Worm (Caenorhabditis elegans) whole organism, young adult: ENCODE data around the gene col-17.
A peak's percentile ranks its signal among the peaks of the same experiment; 100 is the strongest.

Experiments used
- B0336.3 ChIP-seq: fragments of 200-800 bp; sonication (Bioruptor generic); IDR thresholded peaks from 2 replicates; pipeline ENCODE4 v1.3.6; 2022; ENCODE audit warnings: missing genetic modification characterization, missing compliant biosample characterization
- D2030.7 ChIP-seq: fragments of 200-800 bp; sonication (Bioruptor generic); IDR thresholded peaks from 2 replicates; pipeline ENCODE4 v1.3.6; 2022; ENCODE audit warnings: missing genetic modification reagents, missing genetic modification characterization, missing compliant biosample characterization
- F22D6.2 ChIP-seq: sonication (generic microtip); optimal IDR thresholded peaks from 2 replicates; lab custom pipeline; 2016; ENCODE audit warnings: mild to moderate bottlenecking, missing genetic modification characterization, missing compliant biosample characterization
- F33H1.4 ChIP-seq: fragments of 200-800 bp; sonication (Bioruptor generic); IDR thresholded peaks from 2 replicates; pipeline ENCODE4 v1.3.6; 2022; ENCODE audit warnings: missing genetic modification reagents, missing genetic modification characterization, missing compliant biosample characterization
- F37B4.10 ChIP-seq: fragments of 200-800 bp; sonication (Bioruptor generic); IDR thresholded peaks from 2 replicates; pipeline ENCODE4 v1.3.6; 2022; ENCODE audit warnings: missing genetic modification characterization, missing compliant biosample characterization
- F57A8.1 ChIP-seq: fragments of 200-800 bp; sonication (Bioruptor generic); optimal IDR thresholded peaks from 2 replicates; lab custom pipeline; 2018; ENCODE audit warnings: mild to moderate bottlenecking, missing genetic modification characterization, moderate library complexity, missing compliant biosample characterization
- K11D2.4 ChIP-seq: fragments of 200-800 bp; sonication (Bioruptor generic); IDR thresholded peaks from 2 replicates; pipeline ENCODE4 v1.3.6; 2022; ENCODE audit warnings: missing genetic modification reagents, missing genetic modification characterization, missing compliant biosample characterization
- Y53F4B.3 ChIP-seq: fragments of 200-800 bp; sonication (Bioruptor generic); IDR thresholded peaks from 2 replicates; pipeline ENCODE4 v1.3.6; 2022; ENCODE audit warnings: missing genetic modification reagents, missing genetic modification characterization, missing compliant biosample characterization
- Y53G8AR.9 ChIP-seq: fragments of 200-800 bp; sonication (Bioruptor generic); conservative IDR thresholded peaks from 2 replicates; pipeline ENCODE4 v1.3.6; 2022; ENCODE audit warnings: missing genetic modification reagents, missing genetic modification characterization, missing compliant biosample characterization
- Y67H2A.10 ChIP-seq: fragments of 200-800 bp; sonication (Bioruptor generic); conservative IDR thresholded peaks from 2 replicates; pipeline ENCODE4 v1.3.6; 2022; ENCODE audit warnings: missing genetic modification reagents, missing genetic modification characterization, missing compliant biosample characterization
- attf-3 ChIP-seq: fragments of 200-800 bp; sonication (Bioruptor generic); conservative IDR thresholded peaks from 2 replicates; pipeline ENCODE4 v1.3.6; 2022; ENCODE audit warnings: missing genetic modification reagents, missing genetic modification characterization, missing compliant biosample characterization
- bed-2 ChIP-seq: fragments of 200-800 bp; sonication (Bioruptor generic); IDR thresholded peaks from 2 replicates; pipeline ENCODE4 v1.3.6; 2022; ENCODE audit warnings: missing genetic modification reagents, missing genetic modification characterization, missing compliant biosample characterization
- ceh-100 ChIP-seq: fragments of 200-800 bp; sonication (Bioruptor generic); IDR thresholded peaks from 2 replicates; pipeline ENCODE4 v1.3.6; 2022; ENCODE audit warnings: missing genetic modification reagents, missing genetic modification characterization, missing compliant biosample characterization
- ceh-58 ChIP-seq: fragments of 200-800 bp; sonication (Bioruptor generic); IDR thresholded peaks from 2 replicates; pipeline ENCODE4 v1.3.6; 2022; ENCODE audit warnings: missing genetic modification characterization, missing compliant biosample characterization
- ceh-79 ChIP-seq: sonication (generic microtip); optimal IDR thresholded peaks from 2 replicates; lab custom pipeline; 2017; ENCODE audit warnings: mild to moderate bottlenecking, missing genetic modification characterization, missing compliant biosample characterization
- dox-1 ChIP-seq: fragments of 200-800 bp; sonication (Bioruptor generic); IDR thresholded peaks from 2 replicates; pipeline ENCODE4 v1.3.6; 2022; ENCODE audit warnings: missing genetic modification reagents, missing genetic modification characterization, missing compliant biosample characterization
- dpl-1 ChIP-seq: fragments of 150-350 bp; optimal IDR thresholded peaks from 2 replicates; lab custom pipeline; 2014; ENCODE audit warnings: missing biosample characterization, missing genetic modification reagents, missing genetic modification characterization
- efl-1 ChIP-seq: fragments of 150-350 bp; optimal IDR thresholded peaks from 2 replicates; lab custom pipeline; 2014; ENCODE audit warnings: missing biosample characterization, missing genetic modification reagents, missing genetic modification characterization
- egl-44 ChIP-seq: fragments of 200-800 bp; sonication (Bioruptor generic); IDR thresholded peaks from 2 replicates; pipeline ENCODE4 v1.3.6; 2022; ENCODE audit warnings: missing genetic modification reagents, missing genetic modification characterization, missing compliant biosample characterization
- egrh-3 ChIP-seq: fragments of 200-800 bp; sonication (Bioruptor generic); IDR thresholded peaks from 2 replicates; pipeline ENCODE4 v1.3.6; 2022; ENCODE audit warnings: missing genetic modification reagents, missing genetic modification characterization, missing compliant biosample characterization
- hlh-26 ChIP-seq: fragments of 200-800 bp; sonication (Bioruptor generic); conservative IDR thresholded peaks from 2 replicates; pipeline ENCODE4 v1.3.6; 2022; ENCODE audit warnings: missing genetic modification reagents, missing genetic modification characterization, missing compliant biosample characterization
- let-607 ChIP-seq, 2 experiments: fragments of 200-800 bp in 1 of 2; sonication (Bioruptor generic) in 1 of 2; sonication (generic microtip) in 1 of 2; optimal IDR thresholded peaks; 2 replicates each; lab custom pipeline; 2016 to 2018; ENCODE audit warnings: mild to moderate bottlenecking in 2 of 2, missing compliant biosample characterization in 2 of 2, missing genetic modification characterization in 2 of 2, moderate library complexity in 2 of 2, missing genotype in 1 of 2
- lin-26 ChIP-seq: fragments of 200-800 bp; sonication (Bioruptor generic); IDR thresholded peaks from 2 replicates; pipeline ENCODE4 v1.3.6; 2022; ENCODE audit warnings: missing genetic modification reagents, missing genetic modification characterization, missing compliant biosample characterization
- lin-40 ChIP-seq: sonication (generic microtip); optimal IDR thresholded peaks from 2 replicates; lab custom pipeline; 2016; ENCODE audit warnings: missing genetic modification characterization, mild to moderate bottlenecking, missing compliant biosample characterization, missing genotype, missing genetic modification reagents
- lir-1 ChIP-seq: fragments of 200-800 bp; sonication (Bioruptor generic); conservative IDR thresholded peaks from 2 replicates; pipeline ENCODE4 v1.3.6; 2022; ENCODE audit warnings: missing genetic modification reagents, missing genetic modification characterization, missing compliant biosample characterization
- nhr-120 ChIP-seq: fragments of 200-800 bp; sonication (Bioruptor generic); IDR thresholded peaks from 2 replicates; pipeline ENCODE4 v1.3.6; 2022; ENCODE audit warnings: missing genetic modification characterization, missing compliant biosample characterization
- rec-8 ChIP-seq, 2 experiments: sonication (generic microtip); optimal IDR thresholded peaks; 2 replicates each; lab custom pipeline; 2016; ENCODE audit warnings: mild to moderate bottlenecking in 2 of 2, missing genetic modification characterization in 2 of 2, missing genetic modification reagents in 2 of 2, missing genotype in 2 of 2, missing biosample characterization in 1 of 2, missing compliant biosample characterization in 1 of 2, moderate library complexity in 1 of 2
- snpc-3.4 ChIP-seq: sonication (generic microtip); optimal IDR thresholded peaks from 2 replicates; lab custom pipeline; 2017; ENCODE audit warnings: missing genetic modification characterization, mild to moderate bottlenecking, missing compliant biosample characterization, antibody characterized with exemption, moderate library complexity, missing genotype, missing genetic modification reagents
- snpc-4 ChIP-seq, 5 experiments: fragments of 150-350 bp in 1 of 5; sonication (generic microtip) in 4 of 5; optimal IDR thresholded peaks; 2 replicates each; lab custom pipeline; 2014 to 2018; ENCODE audit warnings: missing genetic modification characterization in 5 of 5, missing biosample characterization in 3 of 5, antibody characterized with exemption in 2 of 5, mild to moderate bottlenecking in 2 of 5, missing compliant biosample characterization in 2 of 5, missing genotype in 2 of 5, moderate library complexity in 2 of 5, missing genetic modification reagents in 1 of 5
- tbp1 ChIP-seq: fragments of 200-800 bp; sonication (Bioruptor generic); optimal IDR thresholded peaks from 2 replicates; lab custom pipeline; 2018; ENCODE audit warnings: mild to moderate bottlenecking, missing genetic modification characterization, missing compliant biosample characterization
- zfh-2 ChIP-seq: fragments of 200-800 bp; sonication (Bioruptor generic); conservative IDR thresholded peaks from 2 replicates; pipeline ENCODE4 v1.3.6; 2022; ENCODE audit warnings: missing genetic modification reagents, missing genetic modification characterization, missing compliant biosample characterization
- ztf-26 ChIP-seq: sonication (generic microtip); optimal IDR thresholded peaks from 2 replicates; lab custom pipeline; 2017; ENCODE audit warnings: missing genetic modification characterization, missing compliant biosample characterization

Gene col-17

DNA sequence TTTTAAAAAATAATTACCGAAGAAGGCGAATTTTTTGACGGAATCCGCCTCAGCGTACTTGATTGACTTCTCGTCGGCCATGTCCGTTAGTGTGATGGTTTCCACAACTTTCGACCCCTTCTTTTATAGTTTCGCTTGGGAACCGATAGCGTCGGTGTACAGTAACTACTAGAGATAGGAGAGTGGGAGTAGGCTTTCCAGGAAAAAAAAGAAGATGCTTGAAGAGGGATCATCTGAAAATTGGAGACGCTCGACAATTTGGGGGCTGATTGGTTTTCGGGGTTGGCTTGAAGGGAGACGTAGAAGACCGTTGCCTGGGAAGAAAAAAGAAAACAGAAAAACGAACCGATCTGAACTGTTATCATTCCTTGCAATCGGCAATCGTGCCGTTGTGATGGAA is 3.3 kb upstream of the col-17 start, which contains the start of gene col-20:
TSS of gene col-20 (minus strand) at position 101 of the 400 bp plus-strand sequence.
- TF ChIP-seq Y67H2A.10 (GFP tag; lab: Robert Waterston, UW) (no peak), F37B4.10 (GFP tag; lab: Robert Waterston, UW) (no peak), ceh-100 (no peak), nhr-120 (no peak), F33H1.4 (GFP tag; lab: Robert Waterston, UW) (no peak), D2030.7 (GFP tag; lab: Robert Waterston, UW) (no peak), ceh-79 (tag; lab: Kevin White, UChicago) (no peak), F22D6.2 (tag; lab: Kevin White, UChicago) (no peak), efl-1 (GFP tag; lab: Kevin White, UChicago) (no peak), snpc-3.4 (tag; lab: Kevin White, UChicago) (no peak), lir-1 (GFP tag; lab: Robert Waterston, UW) (no peak), lin-40 (tag; lab: Kevin White, UChicago) (no peak), F57A8.1 (GFP tag; lab: Kevin White, UChicago) (no peak), Y53F4B.3 (GFP tag; lab: Robert Waterston, UW) (no peak), attf-3 (GFP tag; lab: Robert Waterston, UW) (no peak)

DNA sequence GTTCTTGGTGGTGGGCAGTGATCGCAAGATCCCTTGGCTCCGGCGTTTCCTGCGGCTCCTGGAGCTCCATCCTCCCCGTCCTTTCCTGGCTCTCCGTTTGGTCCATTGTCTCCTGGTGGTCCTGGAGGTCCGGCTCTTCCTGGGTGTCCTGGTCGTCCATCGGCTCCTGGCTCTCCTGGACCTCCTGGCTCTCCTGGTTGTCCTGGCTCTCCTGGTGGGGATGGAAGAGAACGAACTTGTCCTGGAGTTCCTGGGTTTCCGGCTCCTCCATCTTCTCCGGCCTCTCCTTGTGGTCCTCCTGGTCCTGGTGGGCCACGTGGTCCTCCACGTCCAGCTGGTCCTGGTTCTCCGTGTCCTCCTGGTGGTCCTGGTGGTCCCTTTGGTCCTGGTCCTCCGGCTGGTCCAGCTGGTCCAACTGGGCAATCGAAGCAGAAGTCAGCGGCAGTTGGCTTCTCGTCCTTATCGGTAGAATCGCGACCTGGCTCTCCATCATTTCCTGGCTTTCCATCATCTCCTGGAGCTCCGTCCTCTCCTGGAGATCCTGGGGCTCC is 2.5 kb upstream of the col-17 start:
- TF ChIP-seq bed-2 (GFP tag; lab: Robert Waterston, UW) (no peak), egrh-3 (peak; percentile 89), K11D2.4 (GFP tag; lab: Robert Waterston, UW) (0 out of 2 replicates have a peak, but pooled peaks have one; percentile 46), hlh-26 (GFP tag; lab: Robert Waterston, UW) (0 out of 2 replicates have a peak, but pooled peaks have one; percentile 11), D2030.7 (GFP tag; lab: Robert Waterston, UW) (no peak), lin-26 (0 out of 2 replicates have a peak, but pooled peaks have one; percentile 32), snpc-4 (GFP tag; optimal IDR thresholded peaks at IDR 0.05; lab: Kevin White, UChicago) (no peak), snpc-4 (tag; optimal IDR thresholded peaks at IDR 0.05; lab: Kevin White, UChicago) (no peak), Y53G8AR.9 (no peak), zfh-2 (GFP tag; lab: Robert Waterston, UW) (peak; percentile 93), ztf-26 (tag; lab: Kevin White, UChicago) (peak; percentile 1)

- TF ChIP-seq egl-44 (GFP tag; lab: Robert Waterston, UW) (0 out of 2 replicates have a peak, but pooled peaks have one; percentile 7), dox-1 (0 out of 2 replicates have a peak, but pooled peaks have one; percentile 33), zfh-2 (GFP tag; lab: Robert Waterston, UW) (peak; percentile 77), ceh-58 (GFP tag; lab: Robert Waterston, UW) (0 out of 2 replicates have a peak, but pooled peaks have one; percentile 11), egrh-3 (peak; percentile 91)
Observed at ce11 chrII:4866819-4867218, 557 bp downstream of the col-17 start.

DNA sequence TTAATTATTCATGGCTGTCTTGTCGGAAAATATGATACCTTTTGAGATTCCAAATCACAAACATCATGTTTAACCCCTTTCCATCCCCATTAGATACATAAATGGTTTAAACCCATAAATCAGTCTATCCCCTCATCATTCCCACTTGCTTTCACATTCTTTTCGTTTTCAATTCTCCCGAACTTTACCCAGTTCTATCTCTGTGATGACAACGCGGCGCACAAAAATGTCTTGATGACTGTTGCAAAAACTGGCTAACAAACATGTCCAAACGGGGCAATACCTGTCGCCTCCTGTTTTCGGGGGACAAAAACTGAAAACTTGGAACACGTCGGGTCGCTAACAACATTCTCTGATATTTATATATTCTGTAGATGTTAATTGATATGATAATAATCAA is 1.3 kb downstream of the col-17 start:
- TF ChIP-seq K11D2.4 (GFP tag; lab: Robert Waterston, UW): no peak
- no peak for TF ChIP-seq rec-8 (tag; optimal IDR thresholded peaks at IDR 0.05; lab: Kevin White, UChicago)
- TF ChIP-seq lir-1 (GFP tag; lab: Robert Waterston, UW): no peak
- TF ChIP-seq B0336.3: no peak
- no peak for TF ChIP-seq dpl-1
- TF ChIP-seq tbp1 (GFP tag; lab: Kevin White, UChicago): no peak
- TF ChIP-seq let-607 (tag; optimal IDR thresholded peaks at IDR 0.05; lab: Kevin White, UChicago): no peak
- TF ChIP-seq, all 124 proteins: peak for 0
